Worm (Caenorhabditis elegans) whole organism, midembryonic: ENCODE results near the gene hpo-10.

Experiments used
- T22C8.4 ChIP-seq: fragments of 200-800 bp; sonication (Bioruptor generic); IDR thresholded peaks from 2 replicates; pipeline ENCODE4 v1.3.6; 2022; ENCODE audit warnings: missing genetic modification characterization, missing compliant biosample characterization
- cog-1 ChIP-seq: sonication (generic microtip); optimal IDR thresholded peaks from 2 replicates; lab custom pipeline; 2016; ENCODE audit warnings: missing genetic modification characterization, missing compliant biosample characterization
- flt-1 ChIP-seq: fragments of 200-800 bp; sonication (Bioruptor generic); IDR thresholded peaks from 2 replicates; pipeline ENCODE4 v1.3.6; 2022; ENCODE audit warnings: missing genetic modification characterization, missing compliant biosample characterization
- klf-2 ChIP-seq: fragments of 200-800 bp; sonication (Bioruptor generic); conservative IDR thresholded peaks from 2 replicates; pipeline ENCODE4 v1.3.6; 2022; ENCODE audit warnings: missing genetic modification reagents, missing genetic modification characterization, missing compliant biosample characterization
- med-1 ChIP-seq: sonication (generic microtip); optimal IDR thresholded peaks from 2 replicates; lab custom pipeline; 2017; ENCODE audit warnings: missing genetic modification characterization, mild to moderate bottlenecking, missing compliant biosample characterization, antibody characterized with exemption, missing genetic modification reagents; ENCODE audit not compliant: insufficient read depth
- ztf-23 ChIP-seq: fragments of 200-800 bp; sonication (Bioruptor generic); IDR thresholded peaks from 2 replicates; pipeline ENCODE4 v1.3.6; 2022; ENCODE audit warnings: missing genetic modification reagents, missing genetic modification characterization, missing compliant biosample characterization

DNA sequence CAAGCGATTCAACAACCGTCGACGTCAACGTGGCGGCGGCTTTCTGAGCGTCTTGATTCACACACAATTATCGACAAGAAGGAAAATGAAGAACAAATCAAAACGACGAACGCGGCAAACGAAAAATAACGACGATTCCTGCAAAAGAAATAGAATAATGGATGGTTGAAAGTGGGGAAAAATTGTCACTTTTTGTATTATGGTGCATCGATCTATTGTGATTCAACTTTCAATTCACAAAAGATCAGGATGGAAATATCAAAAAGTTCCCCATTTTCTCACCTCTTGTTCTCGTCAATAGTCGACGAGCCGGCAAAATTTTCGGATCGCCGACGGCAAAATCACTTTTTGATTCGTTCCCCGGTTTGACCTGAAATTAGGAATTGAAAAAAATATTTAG is 45.9 kb upstream of the hpo-10 start, which contains the start of the genes R12B2.13 and mdt-15:
- TF ChIP-seq flt-1 (no peak), cog-1 (tag; lab: Kevin White, UChicago) (no peak), T22C8.4 (GFP tag; lab: Robert Waterston, UW) (no peak), med-1 (GFP tag; lab: Kevin White, UChicago) (no peak), klf-2 (no peak), ztf-23 (GFP tag; lab: Robert Waterston, UW) (no peak)
